Fruit fly (Drosophila melanogaster) whole organism, embryonic: Measurements from ENCODE around the gene CG31687.
A peak's percentile ranks its signal among the peaks of the same experiment; 100 is the strongest.
"Not testable (repeated sequence)": the region's sequence is repeated elsewhere in the genome, so short reads cannot be mapped to it uniquely, and the experiment has no call there.

Experiments used
- B-H1 ChIP-seq: fragments of 200-800 bp; sonication (Bioruptor generic); IDR thresholded peaks from 3 replicates; pipeline ENCODE4 v1.3.6; 2022; ENCODE audit warnings: missing biosample characterization, missing genetic modification characterization
- CG11398 ChIP-seq: fragments of 200-800 bp; sonication (Bioruptor generic); optimal IDR thresholded peaks from 2 replicates; lab custom pipeline; 2016; ENCODE audit warnings: missing biosample characterization, missing genetic modification characterization
- CG12104 ChIP-seq: fragments of 200-800 bp; sonication (Bioruptor generic); optimal IDR thresholded peaks from 3 replicates; lab custom pipeline; 2016; ENCODE audit warnings: missing biosample characterization, missing genetic modification characterization
- CG13123 ChIP-seq: fragments of 200-800 bp; sonication (Bioruptor generic); optimal IDR thresholded peaks from 2 replicates; lab custom pipeline; 2016; ENCODE audit warnings: missing biosample characterization, missing genetic modification characterization
- CG14050 ChIP-seq: fragments of 200-800 bp; sonication (Bioruptor generic); IDR thresholded peaks from 3 replicates; pipeline ENCODE4 v1.3.6; 2022; ENCODE audit warnings: missing biosample characterization, missing genetic modification characterization
- CG1603 ChIP-seq: fragments of 200-800 bp; sonication (Bioruptor generic); optimal IDR thresholded peaks from 2 replicates; lab custom pipeline; 2019; ENCODE audit warnings: missing biosample characterization, mild to moderate bottlenecking, missing genetic modification characterization, moderate library complexity
- CG2202 ChIP-seq: fragments of 200-800 bp; sonication (Bioruptor generic); optimal IDR thresholded peaks from 2 replicates; lab custom pipeline; 2018; ENCODE audit warnings: missing biosample characterization, mild to moderate bottlenecking, missing genetic modification characterization
- CG3163 ChIP-seq: fragments of 200-800 bp; sonication (Bioruptor generic); optimal IDR thresholded peaks from 3 replicates; lab custom pipeline; 2016; ENCODE audit warnings: missing biosample characterization, missing genetic modification characterization
- CG34422 ChIP-seq: fragments of 200-800 bp; sonication (Bioruptor generic); IDR thresholded peaks from 3 replicates; pipeline ENCODE4 v1.3.6; 2022; ENCODE audit warnings: missing biosample characterization, missing genetic modification characterization
- CG3726 ChIP-seq: fragments of 200-800 bp; sonication (Bioruptor generic); IDR thresholded peaks from 3 replicates; pipeline ENCODE4, ENCODE4 v1.3.6; 2022; ENCODE audit warnings: missing biosample characterization, missing genetic modification characterization
- CG4282 ChIP-seq: fragments of 200-800 bp; sonication (Bioruptor generic); optimal IDR thresholded peaks from 2 replicates; lab custom pipeline; 2016; ENCODE audit warnings: missing biosample characterization, missing genetic modification characterization
- CG4707 ChIP-seq: fragments of 200-800 bp; sonication (Bioruptor generic); optimal IDR thresholded peaks from 2 replicates; lab custom pipeline; 2018; ENCODE audit warnings: missing biosample characterization, mild to moderate bottlenecking, missing genetic modification characterization, moderate library complexity
- CG6254 ChIP-seq: fragments of 200-800 bp; sonication (Bioruptor generic); optimal IDR thresholded peaks from 3 replicates; lab custom pipeline; 2017; ENCODE audit warnings: mild to moderate bottlenecking, missing biosample characterization, missing genetic modification reagents, missing genetic modification characterization
- CG8478 ChIP-seq: fragments of >200 bp; optimal IDR thresholded peaks from 2 replicates; lab custom pipeline; 2018
- CG8924 ChIP-seq: fragments of 200-800 bp; optimal IDR thresholded peaks from 3 replicates; lab custom pipeline; 2019; ENCODE audit warnings: missing biosample characterization, mild to moderate bottlenecking, missing genetic modification characterization, moderate library complexity
- CTCF ChIP-seq: fragments of 200-800 bp; sonication (Bioruptor generic); optimal IDR thresholded peaks from 2 replicates; lab custom pipeline; 2017; ENCODE audit warnings: missing biosample characterization, mild to moderate bottlenecking, missing genetic modification characterization, moderate library complexity
- Dbx ChIP-seq: fragments of 200-800 bp; sonication (Bioruptor generic); IDR thresholded peaks from 3 replicates; pipeline ENCODE4 v1.3.6; 2022; ENCODE audit warnings: missing biosample characterization, missing genetic modification characterization
- Dfd ChIP-seq, 2 experiments: fragments of >200 bp; optimal IDR thresholded peaks; 2 replicates each; lab custom pipeline; 2017; ENCODE audit warnings: missing biosample characterization in 2 of 2, missing genetic modification characterization in 2 of 2
- Dip2 ChIP-seq: fragments of 200-800 bp; sonication (Bioruptor generic); IDR thresholded peaks from 2 replicates; pipeline ENCODE4 v1.3.6; 2022; ENCODE audit warnings: missing biosample characterization, missing genetic modification characterization
- Dref ChIP-seq: fragments of 200-800 bp; sonication (Bioruptor generic); IDR thresholded peaks from 2 replicates; pipeline ENCODE4 v1.3.6; 2022; ENCODE audit warnings: missing biosample characterization, missing genetic modification characterization
- Ets65A ChIP-seq: fragments of 200-800 bp; sonication (Bioruptor generic); peaks from one replicate; lab custom pipeline; 2016; ENCODE audit warnings: missing biosample characterization, missing genetic modification characterization
- Gug ChIP-seq: fragments of 200-800 bp; sonication (Bioruptor generic); IDR thresholded peaks from 4 replicates; pipeline ENCODE4 v1.3.6; 2022; ENCODE audit warnings: missing biosample characterization, missing genetic modification characterization
- H2.0 ChIP-seq: fragments of 200-800 bp; sonication (Bioruptor generic); IDR thresholded peaks from 2 replicates; pipeline ENCODE4 v1.3.6; 2022; ENCODE audit warnings: missing biosample characterization, missing genetic modification characterization
- HmgD ChIP-seq: fragments of 200-800 bp; sonication (Bioruptor generic); optimal IDR thresholded peaks from 3 replicates; lab custom pipeline; 2016; ENCODE audit warnings: missing biosample characterization, missing genetic modification characterization
- Med ChIP-seq: fragments of 200-800 bp; sonication (Bioruptor generic); peaks from one replicate; lab custom pipeline; 2016; ENCODE audit warnings: missing biosample characterization, missing genetic modification characterization, mild to moderate bottlenecking, inconsistent platforms, moderate library complexity
- NC2α ChIP-seq: fragments of 200-800 bp; sonication (Bioruptor generic); optimal IDR thresholded peaks from 2 replicates; lab custom pipeline; 2016; ENCODE audit warnings: missing biosample characterization, missing genetic modification characterization
- Neu2 ChIP-seq: fragments of 200-800 bp; sonication (Bioruptor generic); optimal IDR thresholded peaks from 3 replicates; lab custom pipeline; 2016; ENCODE audit warnings: missing biosample characterization, missing genetic modification characterization, borderline replicate concordance
- Nf-YA ChIP-seq: fragments of 200-800 bp; sonication (Bioruptor generic); IDR thresholded peaks from 2 replicates; pipeline ENCODE4 v1.3.6; 2022; ENCODE audit warnings: missing biosample characterization, missing genetic modification characterization
- Rx ChIP-seq: fragments of 200-800 bp; sonication (Bioruptor generic); IDR thresholded peaks from 2 replicates; pipeline ENCODE4 v1.3.6; 2022; ENCODE audit warnings: missing biosample characterization, missing genetic modification characterization
- aop ChIP-seq: fragments of 200-800 bp; sonication (Bioruptor generic); IDR thresholded peaks from 2 replicates; pipeline ENCODE4 v1.3.6; 2022; ENCODE audit warnings: missing biosample characterization, missing genetic modification characterization
- ara ChIP-seq: fragments of 200-800 bp; sonication (Bioruptor generic); IDR thresholded peaks from 2 replicates; pipeline ENCODE4 v1.3.6; 2022; ENCODE audit warnings: missing biosample characterization, missing genetic modification characterization
- cas ChIP-seq: fragments of 200-800 bp; sonication (Bioruptor generic); IDR thresholded peaks from 2 replicates; pipeline ENCODE4 v1.3.6; 2022; ENCODE audit warnings: missing biosample characterization, missing genetic modification characterization
- cg ChIP-seq: fragments of 200-800 bp; sonication (Bioruptor generic); optimal IDR thresholded peaks from 3 replicates; lab custom pipeline; 2019; ENCODE audit warnings: missing biosample characterization, mild to moderate bottlenecking, missing genetic modification characterization, moderate library complexity
- chinmo ChIP-seq: fragments of 200-800 bp; sonication (Bioruptor generic); IDR thresholded peaks from 4 replicates; pipeline ENCODE4 v1.3.6; 2022; ENCODE audit warnings: missing biosample characterization, missing genetic modification characterization; ENCODE audit not compliant: partially characterized antibody
- dysf ChIP-seq: fragments of 200-800 bp; sonication (Bioruptor generic); IDR thresholded peaks from 3 replicates; pipeline ENCODE4 v1.3.6; 2022; ENCODE audit warnings: missing biosample characterization, missing genetic modification characterization
- ems ChIP-seq: fragments of 200-800 bp; sonication (Bioruptor generic); optimal IDR thresholded peaks from 3 replicates; lab custom pipeline; 2016; ENCODE audit warnings: missing biosample characterization, missing genetic modification characterization
- grau ChIP-seq: fragments of 200-800 bp; optimal IDR thresholded peaks from 3 replicates; lab custom pipeline; 2019; ENCODE audit warnings: missing biosample characterization, mild to moderate bottlenecking, missing genetic modification characterization, moderate library complexity
- hb ChIP-seq: fragments of 200-800 bp; sonication (Bioruptor generic); IDR thresholded peaks from 3 replicates; pipeline ENCODE4 v1.3.6; 2022; ENCODE audit warnings: missing biosample characterization, missing genetic modification characterization; ENCODE audit not compliant: partially characterized antibody
- hbn ChIP-seq: fragments of 200-800 bp; sonication (Bioruptor generic); IDR thresholded peaks from 2 replicates; pipeline ENCODE4 v1.3.6; 2022; ENCODE audit warnings: missing biosample characterization, missing genetic modification characterization; ENCODE audit not compliant: partially characterized antibody
- ken ChIP-seq: fragments of 200-800 bp; sonication (Bioruptor generic); IDR thresholded peaks from 3 replicates; pipeline ENCODE4 v1.3.6; 2022; ENCODE audit warnings: missing biosample characterization, missing genetic modification characterization
- lola ChIP-seq, 3 experiments: fragments of >200 bp in 2 of 3; fragments of 200-800 bp in 1 of 3; sonication (Bioruptor generic) in 1 of 3; optimal IDR thresholded peaks; 2 replicates each; lab custom pipeline; 2017 to 2019; ENCODE audit warnings: missing biosample characterization in 3 of 3, missing genetic modification characterization in 3 of 3, mild to moderate bottlenecking in 1 of 3, moderate library complexity in 1 of 3
- pb ChIP-seq: fragments of 200-800 bp; sonication (Bioruptor generic); optimal IDR thresholded peaks from 3 replicates; lab custom pipeline; 2016; ENCODE audit warnings: missing biosample characterization, missing genetic modification characterization
- peb ChIP-seq: fragments of 200-800 bp; sonication (Bioruptor generic); IDR thresholded peaks from 2 replicates; pipeline ENCODE4 v1.3.6; 2022; ENCODE audit warnings: missing biosample characterization, missing genetic modification characterization
- ro ChIP-seq: fragments of 200-800 bp; sonication (Bioruptor generic); IDR thresholded peaks from 2 replicates; pipeline ENCODE4 v1.3.6; 2022; ENCODE audit warnings: missing biosample characterization, missing genetic modification characterization
- sim ChIP-seq: fragments of 200-800 bp; sonication (Bioruptor generic); IDR thresholded peaks from 2 replicates; pipeline ENCODE4 v1.3.6; 2022; ENCODE audit warnings: missing biosample characterization, missing genetic modification characterization
- tap ChIP-seq: fragments of 200-800 bp; optimal IDR thresholded peaks from 3 replicates; lab custom pipeline; 2019; ENCODE audit warnings: missing biosample characterization, mild to moderate bottlenecking, missing genetic modification characterization, moderate library complexity
- tll ChIP-seq, 2 experiments: fragments of 200-800 bp in 1 of 2; fragments of >200 bp in 1 of 2; sonication (Bioruptor generic) in 1 of 2; optimal IDR thresholded peaks; 2 replicates each; lab custom pipeline; 2017 to 2019; ENCODE audit warnings: missing biosample characterization in 2 of 2, missing genetic modification characterization in 2 of 2, mild to moderate bottlenecking in 1 of 2, moderate library complexity in 1 of 2
- trem ChIP-seq: fragments of 200-800 bp; optimal IDR thresholded peaks from 3 replicates; lab custom pipeline; 2019; ENCODE audit warnings: missing biosample characterization, mild to moderate bottlenecking, missing genetic modification characterization, moderate library complexity
- usp ChIP-seq: fragments of >200 bp; optimal IDR thresholded peaks from 2 replicates; lab custom pipeline; 2017; ENCODE audit warnings: missing biosample characterization, missing genetic modification characterization

The CG31687 gene

DNA sequence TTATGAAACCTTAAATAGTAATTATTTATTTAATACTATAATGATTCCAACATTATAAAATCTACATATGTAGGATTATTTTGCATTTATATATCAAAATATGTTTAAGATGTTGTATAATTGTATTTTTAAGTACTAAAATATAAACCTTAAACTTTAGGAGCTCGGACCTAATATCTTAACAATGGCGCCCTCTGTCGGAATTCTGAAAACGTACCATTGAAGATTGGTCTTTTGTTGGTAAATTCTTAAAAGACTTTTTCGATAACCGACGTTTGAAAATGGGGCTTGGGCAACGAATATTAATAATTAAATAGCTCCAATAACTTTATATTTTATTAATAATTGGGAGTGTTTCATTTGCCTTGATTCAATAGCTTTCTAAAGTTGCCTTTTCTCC lies 12.2 kb upstream of the CG31687 start:
- TF ChIP-seq CTCF, result peak; percentile 76
- no peak for TF ChIP-seq tll (GFP tag; optimal IDR thresholded peaks at IDR 0.05; lab: Kevin White, UChicago)

DNA sequence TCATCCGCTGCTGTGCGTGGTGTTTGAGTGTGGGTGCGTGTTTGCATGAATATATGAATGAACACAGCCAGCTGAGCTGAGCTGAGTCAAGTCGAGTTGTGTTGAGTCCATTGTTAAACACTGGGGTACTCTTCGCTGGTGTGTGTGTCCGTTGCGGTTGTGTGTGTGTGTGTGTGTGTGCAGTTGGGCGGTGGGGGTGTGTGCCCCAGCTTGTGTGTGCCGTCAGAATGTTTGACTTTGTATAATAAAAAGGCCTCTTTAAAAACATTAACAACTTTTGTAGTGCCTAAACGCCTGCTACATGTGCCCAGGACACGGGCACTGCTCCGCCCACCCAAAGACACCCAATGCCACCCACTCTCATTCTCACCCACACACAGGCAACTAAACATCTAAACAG lies 11.6 kb upstream of the CG31687 start:
- no peak for TF ChIP-seq CG34422 (GFP tag; lab: Robert Waterston, UW)
- TF ChIP-seq Dfd (GFP tag; optimal IDR thresholded peaks at IDR 0.05; lab: Kevin White, UChicago), result peak in 1 of 2 experiments; percentile 65
- TF ChIP-seq Nf-YA, result no peak
- TF ChIP-seq usp (GFP tag; lab: Kevin White, UChicago), result no peak
- peak; percentile 2 for TF ChIP-seq CG8478
- no peak for TF ChIP-seq CG6254 (GFP tag; lab: Kevin White, UChicago)
- TF ChIP-seq ro (GFP tag; lab: Robert Waterston, UW), result no peak
- peak; percentile 79 for TF ChIP-seq Ets65A (GFP tag; lab: Kevin White, UChicago)
- peak; percentile 15 for TF ChIP-seq cg (GFP tag; lab: Kevin White, UChicago)
- TF ChIP-seq pb (GFP tag; lab: Kevin White, UChicago), result no peak
- TF ChIP-seq CG12104, result no peak
- TF ChIP-seq CG3726, result no peak
- TF ChIP-seq, all 482 proteins: peak for 4

DNA sequence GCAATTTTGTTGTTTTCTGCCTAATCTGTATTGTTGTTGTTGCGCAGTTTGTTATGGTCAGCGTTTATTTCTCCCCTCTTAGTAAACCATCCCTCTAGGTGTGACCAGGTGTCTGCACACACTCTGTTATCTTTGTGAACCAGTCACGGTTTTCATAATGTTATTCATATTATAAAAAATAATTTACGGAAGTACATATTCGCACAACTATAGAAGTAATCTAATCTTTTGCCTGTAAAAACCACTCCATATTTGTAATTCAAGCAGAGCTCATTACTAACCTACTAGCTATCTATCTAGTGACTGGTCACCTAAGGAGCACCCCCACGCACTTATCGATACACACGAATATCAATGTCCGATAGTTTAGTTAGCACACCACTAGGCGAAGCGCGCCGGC lies 8.9 kb downstream of the CG31687 start, which contains the start of the genes CG18858 and Cdc23:
Gene CG18858 (minus strand): TSS at position 101 of the 400 bp plus-strand sequence.
Gene Cdc23 (plus strand): TSS at position 368 of the 400 bp plus-strand sequence.
- not testable (repeated sequence) for TF ChIP-seq tap; NC2α; CG2202 (tag; lab: Kevin White, UChicago)

DNA sequence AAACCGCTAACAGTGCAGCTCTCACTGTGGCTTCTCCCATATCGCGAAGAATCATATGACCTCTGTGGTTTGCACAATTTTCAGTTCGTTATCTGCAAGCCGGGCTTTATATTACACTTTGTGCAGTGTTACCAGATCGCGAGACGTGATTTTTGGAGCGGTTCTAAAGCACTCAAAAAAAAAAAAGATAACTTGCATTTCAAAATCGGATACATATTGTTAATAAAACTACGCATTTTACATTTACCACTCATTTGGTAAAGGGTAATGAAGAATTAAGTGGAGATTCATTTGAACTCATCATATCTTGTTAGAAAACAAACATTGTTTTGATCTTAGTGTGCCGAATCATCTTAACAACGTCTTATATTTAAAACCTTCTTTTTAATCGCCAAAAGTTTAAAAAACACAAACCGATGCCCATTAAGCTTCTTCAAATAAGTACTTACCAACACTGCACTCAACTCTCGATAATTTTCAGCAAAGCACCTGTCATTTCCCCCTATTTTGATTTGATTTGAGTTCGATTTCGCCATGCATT lies 13.4 kb downstream of the CG31687 start, which contains the start of gene CG2493:
Gene CG2493 (minus strand): TSS at position 129 of the 541 bp plus-strand sequence.
- no peak for TF ChIP-seq cas (GFP tag; lab: Robert Waterston, UW)
- no peak for TF ChIP-seq ara (GFP tag; lab: Robert Waterston, UW)
- no peak for TF ChIP-seq peb (GFP tag; lab: Robert Waterston, UW)
- peak; percentile 53 for TF ChIP-seq Med
- TF ChIP-seq CG11398, result no peak
- TF ChIP-seq HmgD (GFP tag; lab: Kevin White, UChicago), result no peak
- TF ChIP-seq CG3163 (GFP tag; lab: Kevin White, UChicago), result no peak
- no peak for TF ChIP-seq Rx (GFP tag; lab: Robert Waterston, UW)
- no peak for TF ChIP-seq sim
- no peak for TF ChIP-seq ken
- TF ChIP-seq hbn (GFP tag; lab: Robert Waterston, UW), result no peak
- TF ChIP-seq CG13123 (GFP tag; lab: Kevin White, UChicago), result no peak
- TF ChIP-seq CG4282 (GFP tag; lab: Kevin White, UChicago), result no peak
- no peak for TF ChIP-seq dysf (GFP tag; lab: Robert Waterston, UW)
- TF ChIP-seq lola (GFP tag; optimal IDR thresholded peaks at IDR 0.05; lab: Kevin White, UChicago), result no peak
- no peak for TF ChIP-seq CG4707 (GFP tag; lab: Kevin White, UChicago)
- peak; percentile 18 for TF ChIP-seq CG1603 (tag; lab: Kevin White, UChicago)
- no peak for TF ChIP-seq aop
- no peak for TF ChIP-seq grau (tag; lab: Kevin White, UChicago)
- TF ChIP-seq ems (GFP tag; lab: Kevin White, UChicago), result no peak
- no peak for TF ChIP-seq hb (GFP tag; lab: Robert Waterston, UW)
- peak; percentile 49 for TF ChIP-seq Dref (GFP tag; lab: Robert Waterston, UW)
- TF ChIP-seq Gug (GFP tag; lab: Robert Waterston, UW), result no peak
- TF ChIP-seq trem (tag; lab: Kevin White, UChicago), result peak; percentile 13
- no peak for TF ChIP-seq Neu2 (GFP tag; lab: Kevin White, UChicago)
- TF ChIP-seq CG14050 (GFP tag; lab: Robert Waterston, UW), result no peak
- TF ChIP-seq CG8924 (tag; lab: Kevin White, UChicago), result no peak
- no peak for TF ChIP-seq B-H1 (GFP tag; lab: Robert Waterston, UW)
- no peak for TF ChIP-seq Dip2 (GFP tag; lab: Robert Waterston, UW)
- no peak for TF ChIP-seq chinmo (GFP tag; lab: Robert Waterston, UW)
- TF ChIP-seq H2.0 (GFP tag; lab: Robert Waterston, UW), result no peak
- TF ChIP-seq Dbx, result no peak
